Worm (Caenorhabditis elegans) whole organism, L4/young adult: ENCODE data around the gene gst-2.

Experiments used
- W03F9.2 ChIP-seq: fragments of 150-350 bp; optimal IDR thresholded peaks from 2 replicates; lab custom pipeline; 2014; ENCODE audit warnings: missing biosample characterization, missing genetic modification characterization
- dao-5 ChIP-seq: sonication (generic microtip); optimal IDR thresholded peaks from 2 replicates; lab custom pipeline; 2016; ENCODE audit warnings: missing genotype, missing genetic modification characterization, moderate library complexity, missing compliant biosample characterization
- him-1 ChIP-seq: sonication (generic microtip); optimal IDR thresholded peaks from 2 replicates; lab custom pipeline; 2016; ENCODE audit warnings: missing genotype, missing genetic modification reagents, missing genetic modification characterization, missing compliant biosample characterization

The gst-2 gene

DNA sequence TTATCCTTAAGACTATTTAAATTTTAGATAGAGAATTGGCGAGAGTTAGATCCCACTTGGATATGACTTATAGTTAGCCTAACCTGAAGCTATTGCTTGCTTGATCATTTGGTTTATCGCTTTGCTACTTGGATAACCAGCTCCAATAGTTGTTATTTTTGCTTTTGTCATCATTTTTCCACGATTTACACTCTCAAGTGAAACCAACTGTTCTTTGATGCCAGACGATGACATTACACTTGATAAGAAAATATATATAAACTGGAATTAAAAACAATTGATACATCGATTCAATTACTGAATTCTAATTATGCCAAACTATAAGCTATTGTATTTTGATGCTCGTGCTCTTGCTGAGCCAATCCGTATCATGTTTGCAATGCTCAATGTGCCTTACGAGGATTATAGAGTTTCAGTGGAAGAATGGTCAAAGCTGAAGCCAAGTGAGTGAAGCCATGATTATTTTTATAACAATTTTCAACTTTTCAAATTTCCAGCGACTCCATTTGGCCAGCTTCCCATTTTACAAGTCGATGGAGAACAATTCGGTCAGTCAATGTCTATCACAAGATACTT lies at the start of gene gst-2, which contains the start of the genes gst-4 and dhs-12:
gst-2 (minus strand) TSS at position 132 of the 576 bp plus-strand sequence.
gst-4 (plus strand) TSS at position 296 of the 576 bp plus-strand sequence.
dhs-12 (plus strand) TSS at position 526 of the 576 bp plus-strand sequence.
- TF ChIP-seq him-1 = no peak
- TF ChIP-seq dao-5 = no peak
- no peak for TF ChIP-seq W03F9.2 (tag; lab: Kevin White, UChicago)

DNA sequence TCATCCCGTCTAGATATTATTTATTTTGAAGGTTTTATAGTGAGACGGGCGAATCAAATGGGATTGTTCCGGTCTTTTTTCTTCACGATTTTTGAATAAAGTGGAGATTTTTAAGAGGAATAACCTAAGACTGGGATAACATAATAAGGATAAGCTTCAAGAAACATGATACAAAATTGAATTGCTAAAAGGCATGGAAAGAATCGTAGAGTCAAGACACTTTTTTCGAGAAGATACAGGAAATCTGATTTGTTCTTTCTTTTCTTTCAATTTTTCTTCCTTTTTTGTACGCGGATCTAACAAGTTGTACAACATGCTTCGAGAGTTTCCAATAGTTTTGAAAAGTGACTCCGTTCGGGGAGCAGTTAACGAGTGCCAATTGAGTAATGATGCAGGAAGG lies 49.6 kb upstream of the gst-2 start:
- TF ChIP-seq W03F9.2 (tag; lab: Kevin White, UChicago) (no peak), him-1 (no peak), dao-5 (no peak)

DNA sequence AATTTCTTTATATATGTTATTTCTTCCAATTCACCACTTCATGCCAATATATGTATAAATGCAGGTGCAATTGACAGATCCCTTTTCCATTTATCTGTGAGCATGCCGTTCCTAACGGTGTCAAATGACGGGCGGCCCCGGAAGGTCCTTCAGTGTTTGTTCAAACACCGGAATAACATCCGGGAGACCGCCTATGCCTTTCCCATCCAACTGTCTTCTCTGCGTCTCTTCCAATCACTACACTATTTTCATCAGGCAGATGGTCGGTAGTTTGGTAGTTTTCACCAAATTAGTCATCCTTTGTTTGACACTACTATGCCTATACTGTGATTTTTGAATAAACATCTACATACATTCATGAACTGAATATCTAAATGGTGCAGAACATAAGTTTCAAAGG lies 48.7 kb upstream of the gst-2 start:
- TF ChIP-seq him-1 (no peak), W03F9.2 (tag; lab: Kevin White, UChicago) (no peak), dao-5 (no peak)

DNA sequence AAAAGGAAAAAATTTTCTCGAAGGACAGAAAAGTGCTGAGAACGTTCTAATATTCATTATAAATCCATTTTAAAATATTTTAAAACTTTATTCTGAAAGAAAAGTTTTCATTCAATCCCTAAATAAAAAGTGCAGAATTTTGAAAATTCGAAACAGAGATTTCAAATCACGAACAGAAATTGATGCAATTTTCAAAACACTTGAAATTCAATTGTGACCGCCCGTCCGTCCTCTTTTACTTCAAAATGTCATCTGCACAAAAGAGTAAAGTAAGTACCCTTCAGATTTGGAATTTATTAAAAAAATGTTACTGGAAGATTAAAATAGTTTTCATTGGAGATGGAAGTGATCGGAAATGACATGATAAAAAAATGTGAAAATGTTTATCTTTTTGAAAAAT lies 46.6 kb upstream of the gst-2 start:
- TF ChIP-seq W03F9.2 (tag; lab: Kevin White, UChicago) (no peak), dao-5 (no peak), him-1 (no peak)

DNA sequence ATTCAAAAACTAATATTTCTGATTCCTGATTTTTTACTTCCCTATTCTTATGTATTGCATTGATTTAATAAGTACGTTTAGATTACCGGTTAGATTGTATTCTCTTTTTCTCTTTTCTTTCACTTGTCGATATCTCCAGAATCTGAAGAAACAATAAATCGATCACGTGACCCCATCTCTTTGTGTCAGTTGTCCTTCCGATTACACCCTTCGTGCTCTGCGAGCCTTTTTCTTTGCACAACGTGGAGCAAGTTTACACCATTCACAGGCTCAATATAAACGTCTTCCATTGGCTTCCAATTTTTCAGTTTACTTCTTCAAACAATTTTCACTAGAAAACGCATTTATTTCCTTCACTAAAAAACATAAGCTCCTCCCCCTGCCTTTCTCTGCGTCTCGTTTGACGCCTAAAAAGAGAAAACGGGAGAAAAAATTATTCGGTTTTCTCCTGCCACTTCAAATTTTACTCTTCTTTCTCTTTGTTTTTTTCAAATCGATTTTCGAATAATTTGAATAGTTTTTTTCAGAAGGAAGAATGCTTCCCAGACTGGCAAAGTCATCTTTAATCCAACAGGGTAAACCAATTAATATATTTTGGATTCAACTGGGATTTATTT lies 38.4 kb upstream of the gst-2 start, which contains the start of gene gta-1:
gta-1 (plus strand) TSS at position 528 of the 617 bp plus-strand sequence.
- TF ChIP-seq W03F9.2 (tag; lab: Kevin White, UChicago) (no peak), dao-5 (no peak), him-1 (no peak)

DNA sequence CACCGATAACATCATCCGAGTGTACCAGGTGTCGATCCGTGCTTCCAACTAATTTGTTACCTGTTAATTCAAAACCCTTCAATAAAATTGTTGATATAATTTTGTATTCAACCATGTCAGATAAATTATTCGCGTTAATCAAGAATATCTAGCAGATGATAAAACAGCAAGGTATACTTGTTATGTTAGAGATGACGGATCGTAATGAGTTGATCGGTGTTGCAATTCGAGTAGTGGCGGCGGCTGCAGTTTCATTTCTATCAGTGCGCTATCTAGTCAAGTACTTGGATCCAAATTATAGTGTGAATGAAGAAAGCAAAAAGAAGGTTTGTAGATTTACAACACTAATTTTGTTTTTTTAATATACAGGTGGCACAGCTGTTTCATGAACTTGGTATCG lies 35.9 kb upstream of the gst-2 start, which contains the start of gene mspn-1:
mspn-1 (plus strand) TSS at position 190 of the 400 bp plus-strand sequence.
- TF ChIP-seq W03F9.2 (tag; lab: Kevin White, UChicago) (no peak), dao-5 (no peak), him-1 (no peak)

DNA sequence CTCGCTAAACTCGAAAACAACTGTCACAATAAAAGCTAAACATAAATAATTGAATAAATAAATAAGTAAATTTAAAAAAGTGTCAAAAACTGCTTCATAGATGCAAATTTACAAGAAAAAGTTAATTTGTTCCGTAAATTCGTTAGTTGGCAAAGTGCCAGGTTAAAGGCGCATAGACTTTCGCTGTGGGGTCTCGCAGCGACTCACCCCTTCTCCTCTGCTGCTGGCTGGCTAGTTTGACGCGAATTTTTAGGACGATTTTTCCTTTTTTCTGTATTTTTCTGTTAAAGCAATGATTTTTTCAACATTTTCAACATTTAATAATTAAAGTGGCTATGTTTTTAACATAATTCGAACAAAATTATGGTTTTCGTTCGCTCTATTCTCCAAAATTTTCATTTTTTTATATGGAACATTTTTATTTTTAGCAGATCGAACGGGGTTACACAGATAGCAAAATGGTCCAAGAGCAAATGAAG lies 34.4 kb upstream of the gst-2 start, which contains the start of gene rack-1:
rack-1 (plus strand) TSS at position 429 of the 479 bp plus-strand sequence.
- TF ChIP-seq him-1 (peak; percentile 8), dao-5 (no peak), W03F9.2 (tag; lab: Kevin White, UChicago) (peak; percentile 74)

DNA sequence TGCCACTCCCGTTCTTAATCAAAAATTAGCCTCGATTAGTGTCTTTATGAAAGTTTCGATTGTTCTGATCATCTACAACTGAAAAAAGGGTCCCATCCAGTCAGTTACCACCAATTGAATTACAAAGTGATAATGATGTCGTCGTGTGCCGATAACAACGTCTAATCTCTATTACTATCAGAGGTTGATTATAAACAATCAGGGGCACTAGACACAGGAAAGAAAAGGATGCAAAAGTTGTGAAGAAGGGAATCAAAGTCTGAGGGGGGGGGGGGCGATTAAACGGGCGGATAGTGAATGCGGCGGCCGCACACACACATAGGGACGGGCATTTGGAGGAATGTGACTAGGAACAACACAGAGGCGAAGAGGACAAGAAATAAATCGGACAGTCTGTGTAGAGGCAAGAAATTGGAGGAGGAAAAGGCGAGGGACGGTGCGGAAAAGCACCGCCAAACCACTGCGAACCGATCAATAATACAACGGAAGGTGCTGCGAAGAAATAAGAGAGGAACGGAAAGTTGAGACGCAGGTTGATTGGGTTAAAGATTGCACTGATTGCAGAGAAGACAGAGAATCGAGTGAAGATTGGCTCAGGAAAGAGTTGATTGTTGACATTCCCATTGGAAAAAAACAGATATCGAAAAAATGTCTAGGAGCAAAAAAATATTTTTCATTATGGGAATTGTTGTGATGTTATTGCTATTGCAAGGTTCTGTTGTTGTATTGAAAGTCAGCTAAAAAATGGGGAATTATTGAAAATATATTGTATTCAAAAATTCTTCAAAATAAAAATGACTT lies 33.3 kb upstream of the gst-2 start:
- no peak for TF ChIP-seq dao-5
- no peak for TF ChIP-seq W03F9.2 (tag; lab: Kevin White, UChicago)
- no peak for TF ChIP-seq him-1

DNA sequence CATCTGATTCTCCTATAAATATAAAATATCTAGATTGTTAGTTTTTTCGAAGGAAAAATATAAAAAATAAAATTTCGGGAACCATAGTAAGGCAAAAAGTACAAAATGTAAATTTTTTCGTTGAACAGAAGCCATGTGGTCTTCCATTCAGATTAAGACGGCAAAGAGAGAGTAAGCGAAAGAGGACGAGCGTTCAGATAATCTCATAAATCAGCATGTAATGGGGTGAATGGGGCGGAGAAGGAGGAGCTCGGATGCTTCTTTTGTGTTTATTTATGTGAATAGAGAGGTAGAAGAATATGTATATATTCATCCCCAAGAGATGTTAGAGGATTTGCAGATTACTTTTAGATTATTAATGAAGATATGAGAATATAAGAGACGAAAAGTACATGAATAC lies 32.5 kb upstream of the gst-2 start, which contains the start of gene pxf-1:
pxf-1 (minus strand) TSS at position 14 of the 400 bp plus-strand sequence.
- no peak for TF ChIP-seq him-1

DNA sequence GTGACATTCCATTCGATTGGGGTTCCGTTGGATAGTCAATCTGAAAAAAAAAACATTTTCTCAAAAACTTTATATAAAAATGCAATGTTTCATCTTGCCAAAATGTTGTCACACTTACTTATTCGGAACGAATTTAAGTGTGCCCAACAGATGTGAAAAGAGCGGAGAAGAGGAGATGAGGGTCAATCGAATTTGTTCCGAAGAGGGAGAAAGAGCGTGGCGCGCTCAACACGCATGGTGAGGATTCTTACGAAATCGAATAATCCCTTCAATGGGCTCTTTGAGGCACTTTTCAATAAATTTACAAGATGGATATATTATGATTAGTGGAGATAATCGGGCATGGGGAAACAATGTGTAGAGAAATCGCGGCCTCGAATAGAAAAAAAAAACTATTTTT lies 28.9 kb upstream of the gst-2 start:
- TF ChIP-seq him-1 = no peak
- TF ChIP-seq dao-5 = no peak
- no peak for TF ChIP-seq W03F9.2 (tag; lab: Kevin White, UChicago)

DNA sequence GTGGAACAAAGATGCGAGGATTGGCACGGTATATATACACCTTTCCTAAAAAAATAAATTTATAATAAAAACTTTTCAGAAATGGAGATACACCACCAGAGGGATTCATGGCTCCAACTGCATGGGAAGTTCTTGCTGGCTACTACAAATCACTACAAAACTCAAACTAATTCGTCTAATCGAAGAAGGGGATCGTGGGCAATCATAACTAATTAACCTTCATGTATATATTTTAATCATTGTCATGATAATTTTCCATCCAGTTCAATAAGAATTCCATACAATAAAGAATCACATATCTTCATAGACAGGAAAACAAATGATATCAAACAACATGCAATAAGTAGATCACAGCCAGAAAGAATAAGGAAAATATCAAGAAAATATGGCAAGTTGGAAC lies 22.2 kb upstream of the gst-2 start:
- TF ChIP-seq him-1 (no peak), dao-5 (no peak), W03F9.2 (tag; lab: Kevin White, UChicago) (no peak)

DNA sequence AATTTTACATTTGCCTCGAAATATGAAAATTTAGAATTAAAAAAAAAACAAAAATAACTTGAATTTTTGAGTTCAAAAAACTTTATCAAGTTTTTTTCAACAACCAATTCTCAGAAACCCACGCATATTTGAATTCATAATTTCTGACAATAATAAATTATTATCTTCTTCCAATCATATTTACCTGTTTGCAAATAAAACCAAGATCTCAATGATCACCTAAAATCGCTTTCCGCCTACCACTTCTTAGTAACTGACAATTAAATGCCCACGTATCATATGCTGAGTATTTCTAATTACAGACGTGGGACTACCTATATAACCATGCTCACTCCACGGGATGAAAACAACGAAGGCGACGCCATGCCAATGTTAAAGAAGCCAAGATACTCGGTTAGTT lies 19.8 kb upstream of the gst-2 start, which contains the start of gene pps-1:
pps-1 (plus strand) TSS at position 301 of the 400 bp plus-strand sequence.
- TF ChIP-seq W03F9.2 (tag; lab: Kevin White, UChicago) (no peak), dao-5 (no peak), him-1 (no peak)

DNA sequence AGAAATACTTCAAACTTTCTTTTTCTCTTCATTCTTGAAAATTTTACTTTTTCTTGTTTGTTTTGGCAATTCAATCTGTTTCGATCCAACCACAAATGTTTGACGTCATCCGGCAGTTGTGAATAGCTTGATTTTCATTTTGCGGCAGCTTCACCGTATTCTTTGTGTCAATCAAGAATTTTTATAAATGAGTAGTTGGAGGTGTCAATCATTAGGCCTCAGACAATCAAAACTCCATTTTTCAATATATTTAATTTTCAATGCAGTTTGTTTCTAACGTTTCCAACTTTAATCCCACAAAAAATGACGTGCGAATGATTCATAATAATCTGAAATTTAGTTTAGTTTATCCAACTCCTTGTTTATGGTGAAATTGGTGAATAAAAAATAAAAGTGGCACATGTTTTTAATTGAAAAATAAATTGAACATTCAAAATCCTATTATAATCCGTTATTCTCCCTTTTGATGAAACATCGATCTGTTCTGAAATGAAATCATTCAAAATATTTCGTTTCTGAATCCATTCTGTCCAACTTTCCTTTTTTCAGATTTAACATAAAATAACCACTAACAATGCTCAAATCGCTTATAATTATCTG lies 15.7 kb upstream of the gst-2 start, which contains the start of gene ttr-53:
ttr-53 (plus strand) TSS at position 550 of the 600 bp plus-strand sequence.
- TF ChIP-seq W03F9.2 (tag; lab: Kevin White, UChicago) (no peak), dao-5 (no peak), him-1 (no peak)

DNA sequence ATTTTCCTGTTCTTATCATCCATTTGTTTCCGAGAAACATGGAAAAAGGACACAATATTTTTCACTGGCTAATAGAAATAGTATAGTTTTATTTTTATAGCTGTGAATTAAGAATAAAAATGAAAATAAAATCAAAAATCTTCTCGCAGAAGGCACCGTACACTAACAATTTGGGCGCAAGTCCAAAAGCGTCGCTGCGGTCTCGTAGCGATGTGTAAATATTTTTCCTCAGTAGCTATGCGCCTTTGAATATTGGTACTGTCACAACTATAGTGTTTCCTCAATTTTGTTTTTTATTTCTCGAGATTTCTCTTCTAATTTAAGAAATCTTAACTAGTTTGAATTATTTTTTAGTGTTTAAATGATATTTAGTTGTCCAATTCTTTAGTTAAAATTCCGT lies 15.2 kb upstream of the gst-2 start:
- no peak for TF ChIP-seq W03F9.2 (tag; lab: Kevin White, UChicago)
- no peak for TF ChIP-seq him-1
- TF ChIP-seq dao-5 = no peak
